Fruit fly (Drosophila melanogaster): ENCODE results near the gene Srrm1.

dm6 chr3L:13033361-13033760 is 3.3 kb upstream of the Srrm1 start:
- TF ChIP-seq CG33557 (GFP tag; optimal IDR thresholded peaks at IDR 0.05) (no peak), pb (GFP tag; optimal IDR thresholded peaks at IDR 0.05) (no peak), esg (GFP tag; conservative IDR thresholded peaks at IDR 0.05) (no peak)
